Fruit fly (Drosophila melanogaster): ENCODE results near the gene CG46320.

The CG46320 gene

DNA sequence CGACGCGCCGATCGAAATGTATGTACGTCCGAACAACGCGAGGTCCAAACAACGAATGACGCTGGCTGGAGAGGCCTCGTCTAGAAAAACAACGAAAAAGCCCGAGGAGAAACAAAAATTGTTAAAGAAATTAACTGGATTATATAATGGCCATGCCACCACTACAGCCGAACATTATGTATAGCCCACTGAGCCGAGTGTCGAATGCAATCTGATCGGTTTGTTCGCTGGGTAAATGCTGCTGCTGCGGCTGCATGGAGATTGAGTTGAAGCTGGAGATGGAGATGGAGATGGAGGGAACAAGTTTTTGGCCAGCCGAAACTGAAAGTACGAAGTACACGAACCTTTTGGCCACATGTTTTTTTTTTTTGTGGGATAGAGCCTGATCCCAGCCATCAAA, 122.7 kb downstream of the CG46320 start, which contains the start of gene Cralbp (continued):
- no peak for TF ChIP-seq Doc3 (GFP tag; IDR thresholded peaks at IDR 0.05; ENCODE audit: partially characterized antibody)
- TF ChIP-seq chinmo (GFP tag; IDR thresholded peaks at IDR 0.05; ENCODE audit: partially characterized antibody): 0 out of 4 replicates have a peak, but pooled peaks have one; percentile 71
- no peak for TF ChIP-seq CG33213 (GFP tag; optimal IDR thresholded peaks at IDR 0.05)
- TF ChIP-seq CG2875 (GFP tag; optimal IDR thresholded peaks at IDR 0.05): no peak
- TF ChIP-seq CG3838 (GFP tag; optimal IDR thresholded peaks at IDR 0.05): no peak
- no peak for TF ChIP-seq CG6854 (GFP tag; optimal IDR thresholded peaks at IDR 0.05)
- no peak for TF ChIP-seq CG8765 (GFP tag; IDR thresholded peaks at IDR 0.05)
- TF ChIP-seq seq (GFP tag; IDR thresholded peaks at IDR 0.05): no peak
- no peak for TF ChIP-seq CG4360 (GFP tag; IDR thresholded peaks at IDR 0.05)
- TF ChIP-seq TFAM (GFP tag; optimal IDR thresholded peaks at IDR 0.05): no peak
- TF ChIP-seq CG13296 (GFP tag; optimal IDR thresholded peaks at IDR 0.05): no peak
- no peak for TF ChIP-seq chm (GFP tag; IDR thresholded peaks at IDR 0.05)
- TF ChIP-seq PHDP (tag; optimal IDR thresholded peaks at IDR 0.05): no peak
- TF ChIP-seq lov (optimal IDR thresholded peaks at IDR 0.05): no peak
- no peak for TF ChIP-seq lov (GFP tag; IDR thresholded peaks at IDR 0.05)
- TF ChIP-seq fd64A (GFP tag; optimal IDR thresholded peaks at IDR 0.05): no peak
- TF ChIP-seq CG1233 (GFP tag; optimal IDR thresholded peaks at IDR 0.05): no peak
- TF ChIP-seq CG31388 (GFP tag; optimal IDR thresholded peaks at IDR 0.05): no peak
- TF ChIP-seq ssp (GFP tag; IDR thresholded peaks at IDR 0.05): no peak
- TF ChIP-seq CG10654 (GFP tag; optimal IDR thresholded peaks at IDR 0.05): no peak
- TF ChIP-seq corto (GFP tag; optimal IDR thresholded peaks at IDR 0.05): no peak
- TF ChIP-seq CG11696 (GFP tag; IDR thresholded peaks at IDR 0.05): no peak
- no peak for TF ChIP-seq CG10321 (GFP tag; IDR thresholded peaks at IDR 0.05)
- TF ChIP-seq CG11085 (GFP tag; IDR thresholded peaks at IDR 0.05): no peak
- TF ChIP-seq sna (GFP tag; IDR thresholded peaks at IDR 0.05; ENCODE audit: partially characterized antibody): no peak
- TF ChIP-seq Fer3 (tag; optimal IDR thresholded peaks at IDR 0.05): no peak
- no peak for TF ChIP-seq CG4617 (GFP tag; optimal IDR thresholded peaks at IDR 0.05; ENCODE audit: borderline replicate concordance)
- TF ChIP-seq chif (GFP tag; optimal IDR thresholded peaks at IDR 0.05): no peak
- TF ChIP-seq Xrp1 (GFP tag; IDR thresholded peaks at IDR 0.05): no peak
- TF ChIP-seq CG11398 (GFP tag; optimal IDR thresholded peaks at IDR 0.05): no peak
- no peak for TF ChIP-seq CG8478 (optimal IDR thresholded peaks at IDR 0.05)
- no peak for TF ChIP-seq wor (GFP tag; IDR thresholded peaks at IDR 0.05)
- no peak for TF ChIP-seq Lim3 (GFP tag; IDR thresholded peaks at IDR 0.05)
- no peak for TF ChIP-seq gt (GFP tag; IDR thresholded peaks at IDR 0.05)
- TF ChIP-seq CG6272 (GFP tag; IDR thresholded peaks at IDR 0.05): no peak
- no peak for TF ChIP-seq psq (GFP tag; optimal IDR thresholded peaks at IDR 0.05)
- TF ChIP-seq croc (GFP tag; conservative IDR thresholded peaks at IDR 0.05): no peak
- no peak for TF ChIP-seq lola (GFP tag; optimal IDR thresholded peaks at IDR 0.05)
- TF ChIP-seq CG31224 (GFP tag; IDR thresholded peaks at IDR 0.05): no peak
- peak; percentile 45 for TF ChIP-seq Med (GFP tag)
- no peak for TF ChIP-seq CoRest (tag; optimal IDR thresholded peaks at IDR 0.05)
- no peak for TF ChIP-seq eve (GFP tag; optimal IDR thresholded peaks at IDR 0.05)
- no peak for TF ChIP-seq ab (GFP tag; optimal IDR thresholded peaks at IDR 0.05)
- TF ChIP-seq CG14860 (GFP tag; IDR thresholded peaks at IDR 0.05; ENCODE audit: partially characterized antibody): no peak
- no peak for TF ChIP-seq CG2120 (GFP tag; optimal IDR thresholded peaks at IDR 0.05)
- TF ChIP-seq jing (GFP tag; optimal IDR thresholded peaks at IDR 0.05): no peak
- TF ChIP-seq Hmx (GFP tag; optimal IDR thresholded peaks at IDR 0.05): no peak
- TF ChIP-seq jumu (GFP tag; optimal IDR thresholded peaks at IDR 0.05): no peak
- no peak for TF ChIP-seq mirr (GFP tag; optimal IDR thresholded peaks at IDR 0.05)
- no peak for TF ChIP-seq Ravus (GFP tag; IDR thresholded peaks at IDR 0.05)
- TF ChIP-seq twi (tag; optimal IDR thresholded peaks at IDR 0.05): no peak
- no peak for TF ChIP-seq Atf6 (GFP tag; IDR thresholded peaks at IDR 0.05)
- TF ChIP-seq Fer2 (tag; optimal IDR thresholded peaks at IDR 0.05): no peak
